Comparison of ENCODE assay signal across 1 fruit fly cellular context in genomic region chr3L:5941508-5941907, dm6.
A peak's percentile ranks its signal among the peaks of the same experiment; 100 is the strongest.
TF ChIP-seq lines count a peak whose summit lies in the region.

No protein-coding gene starts in this region.

TF ChIP-seq in whole organism, prepupa, 60 proteins besides CTCF, POLR2A, EP300 and RAD21 (continued from another document):
- TF ChIP-seq CG15336 (GFP tag; IDR thresholded peaks at IDR 0.05; lab: Robert Waterston, UW) = peak; percentile 22; the same call in 1 of the 2 replicates
- no peak for TF ChIP-seq CG6276 (GFP tag; optimal IDR thresholded peaks at IDR 0.05; lab: Kevin White, UChicago)
- TF ChIP-seq spab (GFP tag; optimal IDR thresholded peaks at IDR 0.05; lab: Kevin White, UChicago) = peak; percentile 3
- TF ChIP-seq dsx (GFP tag; optimal IDR thresholded peaks at IDR 0.05; lab: Kevin White, UChicago; ENCODE audit: poor library complexity, severe bottlenecking) = peak; percentile 64
- TF ChIP-seq CG31627 (GFP tag; optimal IDR thresholded peaks at IDR 0.05; lab: Kevin White, UChicago) = no peak
- peak; percentile 19 for TF ChIP-seq Met (GFP tag; optimal IDR thresholded peaks at IDR 0.05; lab: Kevin White, UChicago)
- peak; percentile 55 for TF ChIP-seq OdsH (GFP tag; optimal IDR thresholded peaks at IDR 0.05; lab: Kevin White, UChicago)
- peak; percentile 41 for TF ChIP-seq CG10669 (GFP tag; optimal IDR thresholded peaks at IDR 0.05; lab: Kevin White, UChicago)
- TF ChIP-seq esn (GFP tag; optimal IDR thresholded peaks at IDR 0.05; lab: Kevin White, UChicago) = peak; percentile 50
- TF ChIP-seq dac (GFP tag; optimal IDR thresholded peaks at IDR 0.05; lab: Kevin White, UChicago) = peak; percentile 25
- peak; percentile 16 for TF ChIP-seq CG34406 (GFP tag; optimal IDR thresholded peaks at IDR 0.05; lab: Kevin White, UChicago)
- peak; percentile 57 for TF ChIP-seq CG32006 (GFP tag; optimal IDR thresholded peaks at IDR 0.05; lab: Kevin White, UChicago)
- peak; percentile 36; the same call in 2 of the 3 replicates for TF ChIP-seq eg (GFP tag; IDR thresholded peaks at IDR 0.05; lab: Robert Waterston, UW)
- no peak for TF ChIP-seq CG11294 (GFP tag; IDR thresholded peaks at IDR 0.05; lab: Robert Waterston, UW)
- TF ChIP-seq CG16779 (tag; optimal IDR thresholded peaks at IDR 0.05; lab: Kevin White, UChicago) = no peak
- peak; percentile 50 for TF ChIP-seq achi (GFP tag; optimal IDR thresholded peaks at IDR 0.05; lab: Kevin White, UChicago)
- peak; percentile 45 for TF ChIP-seq CG6808 (GFP tag; optimal IDR thresholded peaks at IDR 0.05; lab: Kevin White, UChicago)
- no peak for TF ChIP-seq Sox15 (GFP tag; optimal IDR thresholded peaks at IDR 0.05; lab: Kevin White, UChicago)
- TF ChIP-seq ss (GFP tag; optimal IDR thresholded peaks at IDR 0.05; lab: Kevin White, UChicago) = peak; percentile 43 to 50
- TF ChIP-seq Ets96B (tag; optimal IDR thresholded peaks at IDR 0.05; lab: Kevin White, UChicago) = peak; percentile 66
- TF ChIP-seq CG3032 (tag; optimal IDR thresholded peaks at IDR 0.05; lab: Kevin White, UChicago) = peak; percentile 60
- peak; percentile 10 for TF ChIP-seq topi (GFP tag; optimal IDR thresholded peaks at IDR 0.05; lab: Kevin White, UChicago)
- TF ChIP-seq acj6 (GFP tag; optimal IDR thresholded peaks at IDR 0.05; lab: Kevin White, UChicago) = peak; percentile 13
- TF ChIP-seq CG1621 (tag; optimal IDR thresholded peaks at IDR 0.05; lab: Kevin White, UChicago) = peak; percentile 26
- peak; percentile 7 for TF ChIP-seq Eip75B (GFP tag; optimal IDR thresholded peaks at IDR 0.05; lab: Kevin White, UChicago)
- TF ChIP-seq CG9139 (GFP tag; optimal IDR thresholded peaks at IDR 0.05; lab: Kevin White, UChicago) = no peak
- no peak for TF ChIP-seq CG3919 (GFP tag; optimal IDR thresholded peaks at IDR 0.05; lab: Kevin White, UChicago)
- no peak for TF ChIP-seq fd85E (GFP tag; optimal IDR thresholded peaks at IDR 0.05; lab: Kevin White, UChicago)
- TF ChIP-seq Hr38 (GFP tag; optimal IDR thresholded peaks at IDR 0.05; lab: Kevin White, UChicago) = no peak
- TF ChIP-seq salr (GFP tag; optimal IDR thresholded peaks at IDR 0.05; lab: Kevin White, UChicago) = no peak
